Worm (Caenorhabditis elegans) whole organism, L4 larva: ENCODE results near the gene T19C4.24.

Experiments
- fkh-10 ChIP-seq: fragments of 150-350 bp; optimal IDR thresholded peaks from 2 replicates; lab custom pipeline; 2014; ENCODE audit warnings: missing biosample characterization, missing genetic modification reagents, missing genetic modification characterization
- mep-1 ChIP-seq: fragments of 150-350 bp; sonication (generic microtip); optimal IDR thresholded peaks from 3 replicates; lab custom pipeline; 2014; ENCODE audit warnings: missing biosample characterization, missing genetic modification characterization
- nhr-11 ChIP-seq: fragments of 150-350 bp; optimal IDR thresholded peaks from 2 replicates; lab custom pipeline; 2014; ENCODE audit warnings: missing biosample characterization, missing genetic modification characterization
- pha-4 ChIP-seq, 2 experiments: fragments of 150-350 bp in 1 of 2; fragments of 200-800 bp in 1 of 2; sonication (Bioruptor generic) in 1 of 2; IDR thresholded peaks in 1 of 2; optimal IDR thresholded peaks in 1 of 2; 2 replicates each; pipeline versions ENCODE4 v1.3.6 to Lab custom; 2014 to 2022; ENCODE audit warnings: missing genetic modification characterization in 2 of 2, missing genetic modification reagents in 2 of 2, missing biosample characterization in 1 of 2, missing compliant biosample characterization in 1 of 2
- unc-62 ChIP-seq, 3 experiments: fragments of 150-350 bp in 1 of 3; sonication (generic microtip); optimal IDR thresholded peaks in 2 of 3; peaks in 1 of 3; 1 replicate in 1 of 3; 2 replicates in 2 of 3; lab custom pipeline; 2014 to 2017; ENCODE audit warnings: missing biosample characterization in 3 of 3, missing genetic modification characterization in 3 of 3, missing genetic modification reagents in 3 of 3, missing genotype in 1 of 3

- TF ChIP-seq nhr-11 (no peak), pha-4 (GFP tag; IDR thresholded peaks at IDR 0.05; lab: Robert Waterston, UW) (no peak), pha-4 (tag; optimal IDR thresholded peaks at IDR 0.05; lab: Kevin White, UChicago) (no peak), unc-62 (GFP tag; optimal IDR thresholded peaks at IDR 0.05 in 1 of 2; lab: Kevin White, UChicago) (peak in 1 of 2 experiments; percentile 98), unc-62 (tag; optimal IDR thresholded peaks at IDR 0.05; lab: Kevin White, UChicago) (no peak), fkh-10 (GFP tag; lab: Kevin White, UChicago) (no peak), mep-1 (tag; lab: Kevin White, UChicago) (no peak)
Observed at ce11 chrV:11170564-11171329, 23.9 kb upstream of the T19C4.24 start.
